Fruit fly (Drosophila melanogaster) whole organism, prepupa: ENCODE data around the gene me31B.
A peak's percentile ranks its signal among the peaks of the same experiment; 100 is the strongest.

Source experiments
- CG10631 ChIP-seq: fragments of 200-800 bp; sonication (Bioruptor generic); optimal IDR thresholded peaks from 2 replicates; lab custom pipeline; 2016; ENCODE audit warnings: missing biosample characterization, missing genetic modification characterization
- CG10669 ChIP-seq: fragments of 200-800 bp; sonication (Bioruptor generic); optimal IDR thresholded peaks from 3 replicates; lab custom pipeline; 2018; ENCODE audit warnings: missing biosample characterization, mild to moderate bottlenecking, missing genetic modification characterization, moderate library complexity
- CG11294 ChIP-seq: fragments of 200-800 bp; sonication (Bioruptor generic); IDR thresholded peaks from 2 replicates; pipeline ENCODE4 v1.3.6; 2022; ENCODE audit warnings: missing biosample characterization, missing genetic modification characterization
- CG11902 ChIP-seq: fragments of 200-800 bp; sonication (Bioruptor generic); optimal IDR thresholded peaks from 3 replicates; lab custom pipeline; 2016; ENCODE audit warnings: missing biosample characterization, missing genetic modification characterization
- CG15336 ChIP-seq: fragments of 200-800 bp; sonication (Bioruptor generic); IDR thresholded peaks from 2 replicates; pipeline ENCODE4 v1.3.6; 2022; ENCODE audit warnings: missing biosample characterization, missing genetic modification characterization
- CG3032 ChIP-seq: fragments of 200-800 bp; optimal IDR thresholded peaks from 2 replicates; lab custom pipeline; 2019; ENCODE audit warnings: missing biosample characterization, mild to moderate bottlenecking, missing genetic modification characterization, moderate library complexity
- CG31627 ChIP-seq: fragments of 200-800 bp; sonication (Bioruptor generic); optimal IDR thresholded peaks from 3 replicates; lab custom pipeline; 2016; ENCODE audit warnings: missing biosample characterization, missing genetic modification characterization
- CG32006 ChIP-seq: fragments of 200-800 bp; sonication (Bioruptor generic); optimal IDR thresholded peaks from 3 replicates; lab custom pipeline; 2017; ENCODE audit warnings: missing biosample characterization, mild to moderate bottlenecking, missing genetic modification characterization
- CG34406 ChIP-seq: fragments of 200-800 bp; sonication (Bioruptor generic); optimal IDR thresholded peaks from 3 replicates; lab custom pipeline; 2016; ENCODE audit warnings: missing biosample characterization, missing genetic modification characterization
- CG4318 ChIP-seq: fragments of 200-800 bp; sonication (Bioruptor generic); optimal IDR thresholded peaks from 3 replicates; lab custom pipeline; 2017; ENCODE audit warnings: missing biosample characterization, mild to moderate bottlenecking, missing genetic modification characterization
- CG6792 ChIP-seq: fragments of 200-800 bp; sonication (Bioruptor generic); optimal IDR thresholded peaks from 3 replicates; lab custom pipeline; 2016; ENCODE audit warnings: missing biosample characterization, missing genetic modification characterization
- CG6808 ChIP-seq: fragments of 200-800 bp; sonication (Bioruptor generic); optimal IDR thresholded peaks from 3 replicates; lab custom pipeline; 2017; ENCODE audit warnings: missing biosample characterization, missing genetic modification characterization, mild to moderate bottlenecking, moderate library complexity, missing genetic modification reagents
- CG6854 ChIP-seq: fragments of 200-800 bp; sonication (Bioruptor generic); optimal IDR thresholded peaks from 2 replicates; lab custom pipeline; 2017; ENCODE audit warnings: missing biosample characterization, mild to moderate bottlenecking, missing genetic modification characterization
- CG8119 ChIP-seq: fragments of 200-800 bp; sonication (Bioruptor generic); IDR thresholded peaks from 3 replicates; pipeline ENCODE4 v1.3.6; 2022; ENCODE audit warnings: missing biosample characterization, missing genetic modification characterization
- CG8319 ChIP-seq: fragments of 200-800 bp; sonication (Bioruptor generic); optimal IDR thresholded peaks from 3 replicates; lab custom pipeline; 2016; ENCODE audit warnings: missing biosample characterization, missing genetic modification characterization
- CG8632 ChIP-seq: fragments of 200-800 bp; sonication (Bioruptor generic); optimal IDR thresholded peaks from 3 replicates; lab custom pipeline; 2016; ENCODE audit warnings: missing biosample characterization, missing genetic modification characterization
- CG9139 ChIP-seq: fragments of 200-800 bp; sonication (Bioruptor generic); optimal IDR thresholded peaks from 3 replicates; lab custom pipeline; 2017; ENCODE audit warnings: missing biosample characterization, mild to moderate bottlenecking, missing genetic modification characterization
- Eip75B ChIP-seq: fragments of 200-800 bp; sonication (Bioruptor generic); optimal IDR thresholded peaks from 3 replicates; lab custom pipeline; 2016; ENCODE audit warnings: missing biosample characterization, missing genetic modification characterization
- Eip78C ChIP-seq: fragments of 200-800 bp; sonication (Bioruptor generic); peaks from one replicate; lab custom pipeline; 2016; ENCODE audit warnings: missing biosample characterization, missing genetic modification characterization
- Ets21C ChIP-seq: fragments of 200-800 bp; sonication (Bioruptor generic); optimal IDR thresholded peaks from 3 replicates; lab custom pipeline; 2016; ENCODE audit warnings: missing biosample characterization, missing genetic modification characterization
- Ets96B ChIP-seq: fragments of 200-800 bp; optimal IDR thresholded peaks from 2 replicates; lab custom pipeline; 2019; ENCODE audit warnings: missing biosample characterization, mild to moderate bottlenecking, missing genetic modification characterization, moderate library complexity
- Gug ChIP-seq: fragments of 200-800 bp; sonication (Bioruptor generic); IDR thresholded peaks from 2 replicates; pipeline ENCODE4 v1.3.6; 2022; ENCODE audit warnings: missing biosample characterization, missing genetic modification characterization
- Hr38 ChIP-seq: sonication (Bioruptor generic); optimal IDR thresholded peaks from 2 replicates; lab custom pipeline; 2016; ENCODE audit warnings: missing biosample characterization, missing genetic modification characterization
- Hr39 ChIP-seq: fragments of 200-800 bp; sonication (Bioruptor generic); optimal IDR thresholded peaks from 2 replicates; lab custom pipeline; 2016; ENCODE audit warnings: missing biosample characterization, missing genetic modification characterization
- Hr4 ChIP-seq: fragments of 200-800 bp; sonication (Bioruptor generic); optimal IDR thresholded peaks from 3 replicates; lab custom pipeline; 2016; ENCODE audit warnings: missing biosample characterization, missing genetic modification characterization
- Met ChIP-seq: fragments of 200-800 bp; sonication (Bioruptor generic); optimal IDR thresholded peaks from 3 replicates; lab custom pipeline; 2016; ENCODE audit warnings: missing biosample characterization, missing genetic modification characterization
- OdsH ChIP-seq: fragments of 200-800 bp; sonication (Bioruptor generic); optimal IDR thresholded peaks from 3 replicates; lab custom pipeline; 2016; ENCODE audit warnings: missing biosample characterization, missing genetic modification characterization
- Smox ChIP-seq: fragments of 200-800 bp; sonication (Bioruptor generic); optimal IDR thresholded peaks from 3 replicates; lab custom pipeline; 2016; ENCODE audit warnings: missing biosample characterization, missing genetic modification characterization
- Sox102F ChIP-seq: fragments of 200-800 bp; sonication (Bioruptor generic); optimal IDR thresholded peaks from 2 replicates; lab custom pipeline; 2016; ENCODE audit warnings: missing biosample characterization, mild to moderate bottlenecking, missing genetic modification characterization
- Sox14 ChIP-seq: fragments of 200-800 bp; sonication (Bioruptor generic); optimal IDR thresholded peaks from 3 replicates; lab custom pipeline; 2016; ENCODE audit warnings: missing biosample characterization, missing genetic modification characterization
- Sox15 ChIP-seq: fragments of 200-800 bp; sonication (Bioruptor generic); optimal IDR thresholded peaks from 3 replicates; lab custom pipeline; 2016; ENCODE audit warnings: missing biosample characterization, missing genetic modification characterization
- achi ChIP-seq: fragments of 200-800 bp; sonication (Bioruptor generic); optimal IDR thresholded peaks from 3 replicates; lab custom pipeline; 2016; ENCODE audit warnings: missing biosample characterization, missing genetic modification characterization
- acj6 ChIP-seq: fragments of 200-800 bp; sonication (Bioruptor generic); optimal IDR thresholded peaks from 3 replicates; lab custom pipeline; 2016; ENCODE audit warnings: missing biosample characterization, missing genetic modification characterization
- cyc ChIP-seq: fragments of 200-800 bp; sonication (Bioruptor generic); optimal IDR thresholded peaks from 3 replicates; lab custom pipeline; 2016; ENCODE audit warnings: missing biosample characterization, missing genetic modification characterization
- dac ChIP-seq: fragments of 200-800 bp; sonication (Bioruptor generic); optimal IDR thresholded peaks from 2 replicates; lab custom pipeline; 2017; ENCODE audit warnings: missing biosample characterization, mild to moderate bottlenecking, missing genetic modification characterization
- dsx ChIP-seq: fragments of 200-800 bp; optimal IDR thresholded peaks from 3 replicates; lab custom pipeline; 2019; ENCODE audit warnings: missing biosample characterization, mild to moderate bottlenecking, missing genetic modification characterization, moderate library complexity; ENCODE audit not compliant: poor library complexity, severe bottlenecking
- eg ChIP-seq: fragments of 200-800 bp; sonication (Bioruptor generic); IDR thresholded peaks from 3 replicates; pipeline ENCODE4 v1.3.6; 2022; ENCODE audit warnings: missing biosample characterization, missing genetic modification characterization
- esn ChIP-seq: fragments of 200-800 bp; sonication (Bioruptor generic); optimal IDR thresholded peaks from 2 replicates; lab custom pipeline; 2016; ENCODE audit warnings: missing biosample characterization, mild to moderate bottlenecking, missing genetic modification characterization, moderate library complexity
- fd59A ChIP-seq: fragments of 200-800 bp; sonication (Bioruptor generic); optimal IDR thresholded peaks from 2 replicates; lab custom pipeline; 2017; ENCODE audit warnings: missing biosample characterization, mild to moderate bottlenecking, missing genetic modification characterization, missing genetic modification reagents
- fd85E ChIP-seq: fragments of 200-800 bp; sonication (Bioruptor generic); optimal IDR thresholded peaks from 3 replicates; lab custom pipeline; 2016; ENCODE audit warnings: missing biosample characterization, missing genetic modification characterization
- fkh ChIP-seq: fragments of 200-800 bp; sonication (Bioruptor generic); optimal IDR thresholded peaks from 3 replicates; lab custom pipeline; 2017; ENCODE audit warnings: missing biosample characterization, mild to moderate bottlenecking, missing genetic modification characterization, moderate library complexity
- lz ChIP-seq: fragments of 200-800 bp; sonication (Bioruptor generic); optimal IDR thresholded peaks from 3 replicates; lab custom pipeline; 2016; ENCODE audit warnings: missing biosample characterization, missing genetic modification characterization
- net ChIP-seq: fragments of 200-800 bp; sonication (Bioruptor generic); optimal IDR thresholded peaks from 3 replicates; lab custom pipeline; 2016; ENCODE audit warnings: missing biosample characterization, missing genetic modification characterization
- salr ChIP-seq, 2 experiments: fragments of 200-800 bp; sonication (Bioruptor generic); optimal IDR thresholded peaks; 3 replicates each; lab custom pipeline; 2016 to 2018; ENCODE audit warnings: missing biosample characterization in 2 of 2, missing genetic modification characterization in 2 of 2, mild to moderate bottlenecking in 1 of 2
- topi ChIP-seq: fragments of 200-800 bp; sonication (Bioruptor generic); optimal IDR thresholded peaks from 3 replicates; lab custom pipeline; 2016; ENCODE audit warnings: missing biosample characterization, missing genetic modification characterization
- vri ChIP-seq: fragments of 200-800 bp; sonication (Bioruptor generic); optimal IDR thresholded peaks from 3 replicates; lab custom pipeline; 2016; ENCODE audit warnings: missing biosample characterization, mild to moderate bottlenecking, missing genetic modification characterization

The me31B gene

dm6 chr2L:10276846-10277245 is 37.7 kb downstream of the me31B start:
- TF ChIP-seq CG32006 (GFP tag; lab: Kevin White, UChicago), result no peak
- TF ChIP-seq achi, result peak; percentile 58
- TF ChIP-seq acj6, result peak; percentile 31
- peak; percentile 10 for TF ChIP-seq Hr38 (GFP tag; lab: Kevin White, UChicago)
- TF ChIP-seq esn (GFP tag; lab: Kevin White, UChicago), result peak; percentile 74
- peak; percentile 59 for TF ChIP-seq lz
- TF ChIP-seq CG31627 (GFP tag; lab: Kevin White, UChicago), result peak; percentile 72
- TF ChIP-seq dac (GFP tag; lab: Kevin White, UChicago), result peak; percentile 37
- TF ChIP-seq CG11902 (GFP tag; lab: Kevin White, UChicago), result peak; percentile 3
- peak; percentile 42 for TF ChIP-seq Hr4 (GFP tag; lab: Kevin White, UChicago)
- peak; percentile 63 for TF ChIP-seq OdsH (GFP tag; lab: Kevin White, UChicago)
- TF ChIP-seq Ets96B (tag; lab: Kevin White, UChicago), result no peak
- no peak for TF ChIP-seq CG6854 (GFP tag; lab: Kevin White, UChicago)
- no peak for TF ChIP-seq CG9139
- TF ChIP-seq Sox14 (GFP tag; lab: Kevin White, UChicago), result peak; percentile 85
- no peak for TF ChIP-seq Met (GFP tag; lab: Kevin White, UChicago)
- TF ChIP-seq Eip75B (GFP tag; lab: Kevin White, UChicago), result peak; percentile 66
- TF ChIP-seq Smox (GFP tag; lab: Kevin White, UChicago), result no peak
- no peak for TF ChIP-seq CG3032 (tag; lab: Kevin White, UChicago)
- TF ChIP-seq CG34406 (GFP tag; lab: Kevin White, UChicago), result peak; percentile 29
- TF ChIP-seq fd59A, result peak; percentile 6
- TF ChIP-seq CG8632 (GFP tag; lab: Kevin White, UChicago), result peak; percentile 22
- peak; percentile 84 for TF ChIP-seq Eip78C (GFP tag; lab: Kevin White, UChicago)
- peak; percentile 8 for TF ChIP-seq CG10669 (GFP tag; lab: Kevin White, UChicago)
- peak; percentile 43 for TF ChIP-seq topi
- peak; percentile 56 for TF ChIP-seq cyc (GFP tag; lab: Kevin White, UChicago)
- TF ChIP-seq CG6792 (GFP tag; lab: Kevin White, UChicago), result peak; percentile 27
- TF ChIP-seq Ets21C (GFP tag; lab: Kevin White, UChicago), result peak; percentile 21
- TF ChIP-seq vri (GFP tag; lab: Kevin White, UChicago), result peak; percentile 51
- TF ChIP-seq Sox102F (GFP tag; lab: Kevin White, UChicago), result no peak

- no peak for TF ChIP-seq CG11902 (GFP tag; lab: Kevin White, UChicago)
- TF ChIP-seq cyc (GFP tag; lab: Kevin White, UChicago), result no peak
- no peak for TF ChIP-seq CG31627 (GFP tag; lab: Kevin White, UChicago)
- peak; percentile 84 for TF ChIP-seq fkh (GFP tag; lab: Kevin White, UChicago)
- no peak for TF ChIP-seq acj6
- no peak for TF ChIP-seq CG6854 (GFP tag; lab: Kevin White, UChicago)
- no peak for TF ChIP-seq CG4318 (GFP tag; lab: Kevin White, UChicago)
- no peak for TF ChIP-seq Sox15 (GFP tag; lab: Kevin White, UChicago)
- TF ChIP-seq, all 60 proteins: peak for 1
Measured at dm6 chr2L:10277362-10277761, 38.2 kb downstream of the me31B start.

dm6 chr2L:10278658-10279057 is 39.5 kb downstream of the me31B start, which contains the start of gene Utx:
Gene Utx, minus strand, starts transcription at chr2L:10278811.
- TF ChIP-seq Eip78C (GFP tag; lab: Kevin White, UChicago) (no peak), OdsH (GFP tag; lab: Kevin White, UChicago) (no peak), Gug (no peak), CG8119 (GFP tag; lab: Robert Waterston, UW) (no peak), CG6808 (GFP tag; lab: Kevin White, UChicago) (no peak), dsx (no peak), dac (GFP tag; lab: Kevin White, UChicago) (no peak), lz (peak; percentile 12), salr (GFP tag; optimal IDR thresholded peaks at IDR 0.05; lab: Kevin White, UChicago) (no peak), Smox (GFP tag; lab: Kevin White, UChicago) (no peak), Sox102F (GFP tag; lab: Kevin White, UChicago) (no peak), CG11294 (GFP tag; lab: Robert Waterston, UW) (no peak), vri (GFP tag; lab: Kevin White, UChicago) (no peak), esn (GFP tag; lab: Kevin White, UChicago) (peak; percentile 14), Eip75B (GFP tag; lab: Kevin White, UChicago) (no peak), CG10631 (GFP tag; lab: Kevin White, UChicago) (no peak), net (no peak), fd85E (GFP tag; lab: Kevin White, UChicago) (no peak), CG8319 (no peak), Ets96B (tag; lab: Kevin White, UChicago) (no peak), Hr39 (GFP tag; lab: Kevin White, UChicago) (no peak), Ets21C (GFP tag; lab: Kevin White, UChicago) (no peak), Sox15 (GFP tag; lab: Kevin White, UChicago) (no peak), CG10669 (GFP tag; lab: Kevin White, UChicago) (no peak), achi (no peak), eg (GFP tag; lab: Robert Waterston, UW) (no peak), CG15336 (no peak), CG31627 (GFP tag; lab: Kevin White, UChicago) (peak; percentile 0), CG3032 (tag; lab: Kevin White, UChicago) (peak; percentile 19)
